Worm (Caenorhabditis elegans) whole organism, L4 larva: ENCODE results near the gene aly-2.

Source experiments
- ama-1 ChIP-seq: fragments of 150-350 bp; optimal IDR thresholded peaks from 2 replicates; lab custom pipeline; 2014; ENCODE audit warnings: inconsistent platforms, mixed read lengths
- daf-16 ChIP-seq, 3 experiments: sonication (generic microtip); optimal IDR thresholded peaks; 2 replicates each; lab custom pipeline; 2016 to 2017; ENCODE audit warnings: missing genetic modification characterization in 3 of 3, missing genetic modification reagents in 3 of 3, mild to moderate bottlenecking in 2 of 3, missing compliant biosample characterization in 2 of 3, missing biosample characterization in 1 of 3, moderate library complexity in 1 of 3
- fos-1 ChIP-seq: fragments of 150-350 bp; optimal IDR thresholded peaks from 2 replicates; lab custom pipeline; 2014; ENCODE audit warnings: missing biosample characterization, missing genetic modification characterization
- jun-1 ChIP-seq: fragments of 150-350 bp; optimal IDR thresholded peaks from 2 replicates; lab custom pipeline; 2014; ENCODE audit warnings: missing biosample characterization, missing genetic modification reagents, missing genetic modification characterization
- lin-13 ChIP-seq: fragments of 150-350 bp; optimal IDR thresholded peaks from 2 replicates; lab custom pipeline; 2014; ENCODE audit warnings: missing biosample characterization, missing genetic modification reagents, missing genetic modification characterization
- lsy-2 ChIP-seq, 2 experiments: fragments of 150-350 bp in 1 of 2; sonication (generic microtip) in 1 of 2; optimal IDR thresholded peaks; 2 replicates each; lab custom pipeline; 2014 to 2017; ENCODE audit warnings: missing biosample characterization in 2 of 2, missing genetic modification characterization in 2 of 2
- mxl-2 ChIP-seq: fragments of 200-800 bp; sonication (Bioruptor generic); conservative IDR thresholded peaks from 2 replicates; pipeline ENCODE4 v1.3.6; 2022; ENCODE audit warnings: missing genetic modification reagents, missing genetic modification characterization, missing compliant biosample characterization
- nhr-237 ChIP-seq: sonication (generic microtip); optimal IDR thresholded peaks from 2 replicates; lab custom pipeline; 2017; ENCODE audit warnings: missing biosample characterization, missing genetic modification characterization
- nhr-28 ChIP-seq: fragments of 150-350 bp; optimal IDR thresholded peaks from 2 replicates; lab custom pipeline; 2014; ENCODE audit warnings: missing biosample characterization, missing genetic modification characterization
- pha-4 ChIP-seq, 2 experiments: fragments of 150-350 bp in 1 of 2; fragments of 200-800 bp in 1 of 2; sonication (Bioruptor generic) in 1 of 2; IDR thresholded peaks in 1 of 2; optimal IDR thresholded peaks in 1 of 2; 2 replicates each; pipeline versions ENCODE4 v1.3.6 to Lab custom; 2014 to 2022; ENCODE audit warnings: missing genetic modification characterization in 2 of 2, missing genetic modification reagents in 2 of 2, missing biosample characterization in 1 of 2, missing compliant biosample characterization in 1 of 2
- snpc-4 ChIP-seq: fragments of 150-350 bp; optimal IDR thresholded peaks from 2 replicates; lab custom pipeline; 2014; ENCODE audit warnings: missing biosample characterization, missing genetic modification characterization
- unc-39 ChIP-seq: sonication (generic microtip); optimal IDR thresholded peaks from 2 replicates; lab custom pipeline; 2017; ENCODE audit warnings: missing biosample characterization, missing genetic modification characterization
- ztf-11 ChIP-seq: fragments of 150-350 bp; optimal IDR thresholded peaks from 2 replicates; lab custom pipeline; 2014; ENCODE audit warnings: missing biosample characterization, missing genetic modification characterization

- no peak for TF ChIP-seq lin-13 (GFP tag; lab: Kevin White, UChicago)
- no peak for TF ChIP-seq mxl-2 (GFP tag; lab: Robert Waterston, UW)
- TF ChIP-seq nhr-28 (tag; lab: Kevin White, UChicago), result peak; percentile 74
- no peak for TF ChIP-seq ama-1 (lab: Kevin White, UChicago)
- no peak for TF ChIP-seq snpc-4 (tag; lab: Kevin White, UChicago)
- TF ChIP-seq nhr-237 (tag; lab: Kevin White, UChicago), result no peak
- TF ChIP-seq jun-1, result no peak
- TF ChIP-seq fos-1 (tag; lab: Kevin White, UChicago), result no peak
- TF ChIP-seq daf-16 (GFP tag; optimal IDR thresholded peaks at IDR 0.05; lab: Kevin White, UChicago), result no peak
- TF ChIP-seq daf-16 (tag; optimal IDR thresholded peaks at IDR 0.05; lab: Kevin White, UChicago), result peak; percentile 65
- TF ChIP-seq pha-4 (GFP tag; IDR thresholded peaks at IDR 0.05; lab: Robert Waterston, UW), result no peak
- no peak for TF ChIP-seq pha-4 (tag; optimal IDR thresholded peaks at IDR 0.05; lab: Kevin White, UChicago)
- no peak for TF ChIP-seq lsy-2 (tag; optimal IDR thresholded peaks at IDR 0.05; lab: Kevin White, UChicago)
- no peak for TF ChIP-seq ztf-11 (tag; lab: Kevin White, UChicago)
- TF ChIP-seq unc-39 (tag; lab: Kevin White, UChicago), result no peak
Observed at ce11 chrIV:9158969-9159800, 11.9 kb downstream of the aly-2 start, which contains the start of gene pcp-3.
